Fruit fly (Drosophila melanogaster) whole organism, adult: ENCODE data around the gene CG1307.

Experiments used
- CG11617 ChIP-seq: fragments of 200-800 bp; sonication (Bioruptor generic); optimal IDR thresholded peaks from 2 replicates; lab custom pipeline; 2017; ENCODE audit warnings: mild to moderate bottlenecking, missing biosample characterization, missing genetic modification reagents, missing genetic modification characterization
- CG5204 ChIP-seq: fragments of 200-800 bp; sonication (Bioruptor generic); optimal IDR thresholded peaks from 2 replicates; lab custom pipeline; 2016; ENCODE audit warnings: missing biosample characterization, missing genetic modification characterization
- ovo ChIP-seq: fragments of 200-800 bp; sonication (Bioruptor generic); optimal IDR thresholded peaks from 2 replicates; lab custom pipeline; 2016; ENCODE audit warnings: missing biosample characterization, missing genetic modification characterization

DNA sequence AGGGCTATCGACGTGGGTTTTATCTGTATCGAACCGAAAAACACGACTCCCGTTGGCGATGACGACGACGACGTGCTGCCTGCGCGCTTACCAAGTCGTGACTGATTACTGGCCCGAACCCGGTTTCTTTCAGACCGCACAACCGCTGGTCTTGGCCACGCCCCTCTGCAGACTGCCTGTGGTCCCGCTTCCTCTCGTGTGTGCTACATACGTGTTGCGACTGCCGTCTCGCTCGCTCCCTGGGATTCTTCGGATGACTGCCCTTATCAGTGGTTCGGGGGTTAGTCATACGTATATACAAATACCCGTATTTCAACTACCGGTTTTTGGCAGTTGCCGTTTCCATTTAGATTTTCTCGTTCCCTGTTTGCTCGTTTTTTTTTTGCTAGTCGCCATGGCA is 21.2 kb upstream of the CG1307 start, which contains the start of gene lab:
- TF ChIP-seq CG11617 (GFP tag; lab: Kevin White, UChicago) (no peak), ovo (GFP tag; lab: Kevin White, UChicago) (no peak), CG5204 (GFP tag; lab: Kevin White, UChicago) (no peak)
